Fruit fly (Drosophila melanogaster) whole organism, prepupa: ENCODE data around the gene CG31441.

Experiments used
- CG15336 ChIP-seq: fragments of 200-800 bp; sonication (Bioruptor generic); IDR thresholded peaks from 2 replicates; pipeline ENCODE4 v1.3.6; 2022; ENCODE audit warnings: missing biosample characterization, missing genetic modification characterization
- CG1621 ChIP-seq: fragments of 200-800 bp; sonication (Bioruptor generic); optimal IDR thresholded peaks from 3 replicates; lab custom pipeline; 2018; ENCODE audit warnings: missing biosample characterization, mild to moderate bottlenecking, missing genetic modification characterization
- CG6808 ChIP-seq: fragments of 200-800 bp; sonication (Bioruptor generic); optimal IDR thresholded peaks from 3 replicates; lab custom pipeline; 2017; ENCODE audit warnings: missing biosample characterization, missing genetic modification characterization, mild to moderate bottlenecking, moderate library complexity, missing genetic modification reagents
- CG8632 ChIP-seq: fragments of 200-800 bp; sonication (Bioruptor generic); optimal IDR thresholded peaks from 3 replicates; lab custom pipeline; 2016; ENCODE audit warnings: missing biosample characterization, missing genetic modification characterization
- Gug ChIP-seq: fragments of 200-800 bp; sonication (Bioruptor generic); IDR thresholded peaks from 2 replicates; pipeline ENCODE4 v1.3.6; 2022; ENCODE audit warnings: missing biosample characterization, missing genetic modification characterization
- Hr39 ChIP-seq: fragments of 200-800 bp; sonication (Bioruptor generic); optimal IDR thresholded peaks from 2 replicates; lab custom pipeline; 2016; ENCODE audit warnings: missing biosample characterization, missing genetic modification characterization
- OdsH ChIP-seq: fragments of 200-800 bp; sonication (Bioruptor generic); optimal IDR thresholded peaks from 3 replicates; lab custom pipeline; 2016; ENCODE audit warnings: missing biosample characterization, missing genetic modification characterization
- dac ChIP-seq: fragments of 200-800 bp; sonication (Bioruptor generic); optimal IDR thresholded peaks from 2 replicates; lab custom pipeline; 2017; ENCODE audit warnings: missing biosample characterization, mild to moderate bottlenecking, missing genetic modification characterization
- salr ChIP-seq, 2 experiments: fragments of 200-800 bp; sonication (Bioruptor generic); optimal IDR thresholded peaks; 3 replicates each; lab custom pipeline; 2016 to 2018; ENCODE audit warnings: missing biosample characterization in 2 of 2, missing genetic modification characterization in 2 of 2, mild to moderate bottlenecking in 1 of 2
- ss ChIP-seq, 2 experiments: fragments of 200-800 bp; sonication (Bioruptor generic); optimal IDR thresholded peaks; 2 replicates in 1 of 2; 3 replicates in 1 of 2; lab custom pipeline; 2017 to 2018; ENCODE audit warnings: mild to moderate bottlenecking in 2 of 2, missing biosample characterization in 2 of 2, missing genetic modification characterization in 2 of 2, moderate library complexity in 1 of 2
- vri ChIP-seq: fragments of 200-800 bp; sonication (Bioruptor generic); optimal IDR thresholded peaks from 3 replicates; lab custom pipeline; 2016; ENCODE audit warnings: missing biosample characterization, mild to moderate bottlenecking, missing genetic modification characterization

dm6 chr3R:11197389-11197716, 38.7 kb upstream of the CG31441 start, which contains the start of gene cu:
- no peak for TF ChIP-seq CG8632
- TF ChIP-seq ss (GFP tag; optimal IDR thresholded peaks at IDR 0.05; lab: Kevin White, UChicago), result no peak
- no peak for TF ChIP-seq CG1621 (tag; lab: Kevin White, UChicago)
- TF ChIP-seq CG15336 (GFP tag; lab: Robert Waterston, UW), result no peak
- TF ChIP-seq Hr39 (GFP tag; lab: Kevin White, UChicago), result no peak
- no peak for TF ChIP-seq OdsH (GFP tag; lab: Kevin White, UChicago)
- no peak for TF ChIP-seq dac
- TF ChIP-seq CG6808 (GFP tag; lab: Kevin White, UChicago), result no peak
- no peak for TF ChIP-seq salr (GFP tag; optimal IDR thresholded peaks at IDR 0.05; lab: Kevin White, UChicago)
- no peak for TF ChIP-seq Gug
- TF ChIP-seq vri, result no peak
